Worm (Caenorhabditis elegans): Measurements from ENCODE around the gene flp-1.
"Not testable (repeated sequence)": the region's sequence is repeated elsewhere in the genome, so short reads cannot be mapped to it uniquely, and the experiment has no call there.

flp-1 gene

ce11 chrIV:9191183-9191582, 46.7 kb downstream of the flp-1 start (continued):
- TF ChIP-seq fkh-2 (tag; optimal IDR thresholded peaks at IDR 0.05) = no peak
- TF ChIP-seq snpc-4 (tag; optimal IDR thresholded peaks at IDR 0.05) = no peak

- TF ChIP-seq nhr-11 (tag; optimal IDR thresholded peaks at IDR 0.05) (no peak), nhr-28 (tag; optimal IDR thresholded peaks at IDR 0.05) (no peak), ZK546.5 (tag; optimal IDR thresholded peaks at IDR 0.05) (no peak), tbx-2 (tag; optimal IDR thresholded peaks at IDR 0.05) (no peak), fkh-10 (GFP tag; optimal IDR thresholded peaks at IDR 0.05) (no peak), elt-2 (tag; optimal IDR thresholded peaks at IDR 0.05) (no peak)
Observed at ce11 chrIV:9192522-9192921, 48.0 kb downstream of the flp-1 start, which contains the start of gene C46C2.5. TSS of gene C46C2.5 (minus strand) at chrIV:9192622.

DNA sequence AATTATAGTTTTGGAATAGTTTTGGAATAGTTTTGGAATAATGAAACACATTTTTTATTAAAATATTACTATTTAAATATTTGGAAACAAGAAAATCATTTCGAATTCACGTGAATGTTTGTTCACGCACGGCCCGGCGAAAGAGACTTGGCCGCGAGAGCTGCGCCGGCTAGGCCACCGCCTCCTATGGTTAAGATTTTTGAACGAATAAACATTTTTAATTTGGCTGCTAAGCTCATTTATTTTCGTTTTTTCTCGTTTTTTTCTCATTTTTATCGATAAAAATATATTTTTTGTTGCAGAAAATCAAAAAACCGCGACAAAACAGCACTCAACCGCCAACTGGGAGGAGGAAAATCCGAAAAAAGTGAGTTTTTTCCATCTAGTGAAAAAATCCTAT, 50.0 kb downstream of the flp-1 start, which contains the start of gene C46C2.7:
C46C2.7 (plus strand) TSS at position 301 of the 400 bp plus-strand sequence.
- TF ChIP-seq zag-1, elt-3, eor-1 (tag; optimal IDR thresholded peaks at IDR 0.05): not testable (repeated sequence)
